Fruit fly (Drosophila melanogaster) whole organism, prepupa: ENCODE measurements around the gene Taf12.
A peak's percentile ranks its signal among the peaks of the same experiment; 100 is the strongest.

Source experiments
- Blimp-1 ChIP-seq: fragments of 200-800 bp; sonication (Bioruptor generic); optimal IDR thresholded peaks from 3 replicates; lab custom pipeline; 2017; ENCODE audit warnings: missing biosample characterization, missing genetic modification characterization, mild to moderate bottlenecking, moderate library complexity, missing genetic modification reagents
- CG10631 ChIP-seq: fragments of 200-800 bp; sonication (Bioruptor generic); optimal IDR thresholded peaks from 2 replicates; lab custom pipeline; 2016; ENCODE audit warnings: missing biosample characterization, missing genetic modification characterization
- CG10669 ChIP-seq: fragments of 200-800 bp; sonication (Bioruptor generic); optimal IDR thresholded peaks from 3 replicates; lab custom pipeline; 2018; ENCODE audit warnings: missing biosample characterization, mild to moderate bottlenecking, missing genetic modification characterization, moderate library complexity
- CG11294 ChIP-seq: fragments of 200-800 bp; sonication (Bioruptor generic); IDR thresholded peaks from 2 replicates; pipeline ENCODE4 v1.3.6; 2022; ENCODE audit warnings: missing biosample characterization, missing genetic modification characterization
- CG11762 ChIP-seq: fragments of 200-800 bp; sonication (Bioruptor generic); optimal IDR thresholded peaks from 3 replicates; lab custom pipeline; 2016; ENCODE audit warnings: missing biosample characterization, missing genetic modification characterization; ENCODE audit not compliant: insufficient read depth
- CG11902 ChIP-seq: fragments of 200-800 bp; sonication (Bioruptor generic); optimal IDR thresholded peaks from 3 replicates; lab custom pipeline; 2016; ENCODE audit warnings: missing biosample characterization, missing genetic modification characterization
- CG15336 ChIP-seq: fragments of 200-800 bp; sonication (Bioruptor generic); IDR thresholded peaks from 2 replicates; pipeline ENCODE4 v1.3.6; 2022; ENCODE audit warnings: missing biosample characterization, missing genetic modification characterization
- CG16779 ChIP-seq: fragments of 200-800 bp; sonication (Bioruptor generic); optimal IDR thresholded peaks from 3 replicates; lab custom pipeline; 2017; ENCODE audit warnings: missing biosample characterization, mild to moderate bottlenecking, missing genetic modification characterization
- CG3032 ChIP-seq: fragments of 200-800 bp; optimal IDR thresholded peaks from 2 replicates; lab custom pipeline; 2019; ENCODE audit warnings: missing biosample characterization, mild to moderate bottlenecking, missing genetic modification characterization, moderate library complexity
- CG31627 ChIP-seq: fragments of 200-800 bp; sonication (Bioruptor generic); optimal IDR thresholded peaks from 3 replicates; lab custom pipeline; 2016; ENCODE audit warnings: missing biosample characterization, missing genetic modification characterization
- CG32006 ChIP-seq: fragments of 200-800 bp; sonication (Bioruptor generic); optimal IDR thresholded peaks from 3 replicates; lab custom pipeline; 2017; ENCODE audit warnings: missing biosample characterization, mild to moderate bottlenecking, missing genetic modification characterization
- CG34406 ChIP-seq: fragments of 200-800 bp; sonication (Bioruptor generic); optimal IDR thresholded peaks from 3 replicates; lab custom pipeline; 2016; ENCODE audit warnings: missing biosample characterization, missing genetic modification characterization
- CG4318 ChIP-seq: fragments of 200-800 bp; sonication (Bioruptor generic); optimal IDR thresholded peaks from 3 replicates; lab custom pipeline; 2017; ENCODE audit warnings: missing biosample characterization, mild to moderate bottlenecking, missing genetic modification characterization
- CG6163 ChIP-seq: fragments of 200-800 bp; sonication (Bioruptor generic); IDR thresholded peaks from 3 replicates; pipeline ENCODE4 v1.3.6; 2022; ENCODE audit warnings: missing biosample characterization, missing genetic modification characterization
- CG6276 ChIP-seq: fragments of 200-800 bp; sonication (Bioruptor generic); optimal IDR thresholded peaks from 2 replicates; lab custom pipeline; 2017; ENCODE audit warnings: missing biosample characterization, mild to moderate bottlenecking, missing genetic modification characterization
- CG6792 ChIP-seq: fragments of 200-800 bp; sonication (Bioruptor generic); optimal IDR thresholded peaks from 3 replicates; lab custom pipeline; 2016; ENCODE audit warnings: missing biosample characterization, missing genetic modification characterization
- CG6808 ChIP-seq: fragments of 200-800 bp; sonication (Bioruptor generic); optimal IDR thresholded peaks from 3 replicates; lab custom pipeline; 2017; ENCODE audit warnings: missing biosample characterization, missing genetic modification characterization, mild to moderate bottlenecking, moderate library complexity, missing genetic modification reagents
- CG6854 ChIP-seq: fragments of 200-800 bp; sonication (Bioruptor generic); optimal IDR thresholded peaks from 2 replicates; lab custom pipeline; 2017; ENCODE audit warnings: missing biosample characterization, mild to moderate bottlenecking, missing genetic modification characterization
- CG8119 ChIP-seq: fragments of 200-800 bp; sonication (Bioruptor generic); IDR thresholded peaks from 3 replicates; pipeline ENCODE4 v1.3.6; 2022; ENCODE audit warnings: missing biosample characterization, missing genetic modification characterization
- CG8632 ChIP-seq: fragments of 200-800 bp; sonication (Bioruptor generic); optimal IDR thresholded peaks from 3 replicates; lab custom pipeline; 2016; ENCODE audit warnings: missing biosample characterization, missing genetic modification characterization
- CG9139 ChIP-seq: fragments of 200-800 bp; sonication (Bioruptor generic); optimal IDR thresholded peaks from 3 replicates; lab custom pipeline; 2017; ENCODE audit warnings: missing biosample characterization, mild to moderate bottlenecking, missing genetic modification characterization
- Eip75B ChIP-seq: fragments of 200-800 bp; sonication (Bioruptor generic); optimal IDR thresholded peaks from 3 replicates; lab custom pipeline; 2016; ENCODE audit warnings: missing biosample characterization, missing genetic modification characterization
- Eip78C ChIP-seq: fragments of 200-800 bp; sonication (Bioruptor generic); peaks from one replicate; lab custom pipeline; 2016; ENCODE audit warnings: missing biosample characterization, missing genetic modification characterization
- Eip93F ChIP-seq: fragments of 200-800 bp; sonication (Bioruptor generic); optimal IDR thresholded peaks from 2 replicates; lab custom pipeline; 2016; ENCODE audit warnings: missing biosample characterization, mild to moderate bottlenecking, missing genetic modification characterization
- Ets96B ChIP-seq: fragments of 200-800 bp; optimal IDR thresholded peaks from 2 replicates; lab custom pipeline; 2019; ENCODE audit warnings: missing biosample characterization, mild to moderate bottlenecking, missing genetic modification characterization, moderate library complexity
- Gug ChIP-seq: fragments of 200-800 bp; sonication (Bioruptor generic); IDR thresholded peaks from 2 replicates; pipeline ENCODE4 v1.3.6; 2022; ENCODE audit warnings: missing biosample characterization, missing genetic modification characterization
- Hr38 ChIP-seq: sonication (Bioruptor generic); optimal IDR thresholded peaks from 2 replicates; lab custom pipeline; 2016; ENCODE audit warnings: missing biosample characterization, missing genetic modification characterization
- Hr4 ChIP-seq: fragments of 200-800 bp; sonication (Bioruptor generic); optimal IDR thresholded peaks from 3 replicates; lab custom pipeline; 2016; ENCODE audit warnings: missing biosample characterization, missing genetic modification characterization
- Lpt ChIP-seq: fragments of 200-800 bp; sonication (Bioruptor generic); optimal IDR thresholded peaks from 3 replicates; lab custom pipeline; 2016; ENCODE audit warnings: missing biosample characterization, missing genetic modification characterization
- Met ChIP-seq: fragments of 200-800 bp; sonication (Bioruptor generic); optimal IDR thresholded peaks from 3 replicates; lab custom pipeline; 2016; ENCODE audit warnings: missing biosample characterization, missing genetic modification characterization
- OdsH ChIP-seq: fragments of 200-800 bp; sonication (Bioruptor generic); optimal IDR thresholded peaks from 3 replicates; lab custom pipeline; 2016; ENCODE audit warnings: missing biosample characterization, missing genetic modification characterization
- Sox15 ChIP-seq: fragments of 200-800 bp; sonication (Bioruptor generic); optimal IDR thresholded peaks from 3 replicates; lab custom pipeline; 2016; ENCODE audit warnings: missing biosample characterization, missing genetic modification characterization
- achi ChIP-seq: fragments of 200-800 bp; sonication (Bioruptor generic); optimal IDR thresholded peaks from 3 replicates; lab custom pipeline; 2016; ENCODE audit warnings: missing biosample characterization, missing genetic modification characterization
- dac ChIP-seq: fragments of 200-800 bp; sonication (Bioruptor generic); optimal IDR thresholded peaks from 2 replicates; lab custom pipeline; 2017; ENCODE audit warnings: missing biosample characterization, mild to moderate bottlenecking, missing genetic modification characterization
- dsx ChIP-seq: fragments of 200-800 bp; optimal IDR thresholded peaks from 3 replicates; lab custom pipeline; 2019; ENCODE audit warnings: missing biosample characterization, mild to moderate bottlenecking, missing genetic modification characterization, moderate library complexity; ENCODE audit not compliant: poor library complexity, severe bottlenecking
- eg ChIP-seq: fragments of 200-800 bp; sonication (Bioruptor generic); IDR thresholded peaks from 3 replicates; pipeline ENCODE4 v1.3.6; 2022; ENCODE audit warnings: missing biosample characterization, missing genetic modification characterization
- fkh ChIP-seq: fragments of 200-800 bp; sonication (Bioruptor generic); optimal IDR thresholded peaks from 3 replicates; lab custom pipeline; 2017; ENCODE audit warnings: missing biosample characterization, mild to moderate bottlenecking, missing genetic modification characterization, moderate library complexity
- net ChIP-seq: fragments of 200-800 bp; sonication (Bioruptor generic); optimal IDR thresholded peaks from 3 replicates; lab custom pipeline; 2016; ENCODE audit warnings: missing biosample characterization, missing genetic modification characterization
- pdm3 ChIP-seq: fragments of 200-800 bp; sonication (Bioruptor generic); optimal IDR thresholded peaks from 3 replicates; lab custom pipeline; 2016; ENCODE audit warnings: missing biosample characterization, missing genetic modification characterization
- salr ChIP-seq, 2 experiments: fragments of 200-800 bp; sonication (Bioruptor generic); optimal IDR thresholded peaks; 3 replicates each; lab custom pipeline; 2016 to 2018; ENCODE audit warnings: missing biosample characterization in 2 of 2, missing genetic modification characterization in 2 of 2, mild to moderate bottlenecking in 1 of 2
- ss ChIP-seq, 2 experiments: fragments of 200-800 bp; sonication (Bioruptor generic); optimal IDR thresholded peaks; 2 replicates in 1 of 2; 3 replicates in 1 of 2; lab custom pipeline; 2017 to 2018; ENCODE audit warnings: mild to moderate bottlenecking in 2 of 2, missing biosample characterization in 2 of 2, missing genetic modification characterization in 2 of 2, moderate library complexity in 1 of 2
- svp ChIP-seq: fragments of 200-800 bp; sonication (Bioruptor generic); peaks from one replicate; lab custom pipeline; 2016; ENCODE audit warnings: missing biosample characterization, missing genetic modification characterization
- vri ChIP-seq: fragments of 200-800 bp; sonication (Bioruptor generic); optimal IDR thresholded peaks from 3 replicates; lab custom pipeline; 2016; ENCODE audit warnings: missing biosample characterization, mild to moderate bottlenecking, missing genetic modification characterization

Taf12 gene

dm6 chr3R:11649449-11649848, 30.0 kb downstream of the Taf12 start (continued):
- TF ChIP-seq CG15336: peak; percentile 86
- peak; percentile 74 for TF ChIP-seq Blimp-1 (GFP tag; lab: Kevin White, UChicago)
- TF ChIP-seq Hr4 (GFP tag; lab: Kevin White, UChicago): peak; percentile 93
- TF ChIP-seq CG11294 (GFP tag; lab: Robert Waterston, UW): peak; percentile 81
- peak; percentile 95 for TF ChIP-seq Eip78C (GFP tag; lab: Kevin White, UChicago)
- TF ChIP-seq CG34406 (GFP tag; lab: Kevin White, UChicago): peak; percentile 81
- TF ChIP-seq Ets96B (tag; lab: Kevin White, UChicago): peak; percentile 70
- peak; percentile 80 for TF ChIP-seq CG8632
- TF ChIP-seq CG16779 (tag; lab: Kevin White, UChicago): peak; percentile 59
- peak; percentile 91 for TF ChIP-seq pdm3 (GFP tag; lab: Kevin White, UChicago)
- peak; percentile 80 for TF ChIP-seq CG10669
- TF ChIP-seq CG10631 (GFP tag; lab: Kevin White, UChicago): peak; percentile 79
- peak; percentile 83 for TF ChIP-seq CG11762 (GFP tag; lab: Kevin White, UChicago)
- TF ChIP-seq net (GFP tag; lab: Kevin White, UChicago): peak; percentile 86
- TF ChIP-seq CG6808 (GFP tag; lab: Kevin White, UChicago): peak; percentile 73
- peak; percentile 37 for TF ChIP-seq CG9139 (GFP tag; lab: Kevin White, UChicago)
- peak; percentile 61 for TF ChIP-seq Hr38 (GFP tag; lab: Kevin White, UChicago)
- peak; percentile 84 for TF ChIP-seq achi (GFP tag; lab: Kevin White, UChicago)
- peak; percentile 77 for TF ChIP-seq CG3032
- TF ChIP-seq CG6792 (GFP tag; lab: Kevin White, UChicago): peak; percentile 85
- TF ChIP-seq Eip93F (GFP tag; lab: Kevin White, UChicago): no peak
- TF ChIP-seq Gug: peak; percentile 83
- peak; percentile 94 for TF ChIP-seq CG31627 (GFP tag; lab: Kevin White, UChicago)
- peak; percentile 94 for TF ChIP-seq svp
- TF ChIP-seq CG6163 (GFP tag; lab: Robert Waterston, UW): peak; percentile 94
- TF ChIP-seq Lpt: peak; percentile 73
- peak; percentile 94 for TF ChIP-seq eg (GFP tag; lab: Robert Waterston, UW)

- TF ChIP-seq Sox15 (GFP tag; lab: Kevin White, UChicago): no peak
- TF ChIP-seq pdm3 (GFP tag; lab: Kevin White, UChicago): no peak
- TF ChIP-seq CG9139 (GFP tag; lab: Kevin White, UChicago): no peak
- peak; percentile 12 for TF ChIP-seq svp
- no peak for TF ChIP-seq dac (GFP tag; lab: Kevin White, UChicago)
- no peak; the same call in 2 of the 3 replicates for TF ChIP-seq CG8119 (GFP tag; lab: Robert Waterston, UW)
- TF ChIP-seq CG6276: no peak
- TF ChIP-seq CG4318: no peak
- no peak for TF ChIP-seq salr (GFP tag; optimal IDR thresholded peaks at IDR 0.05; lab: Kevin White, UChicago)
- TF ChIP-seq Eip78C (GFP tag; lab: Kevin White, UChicago): peak; percentile 4
- no peak for TF ChIP-seq CG6792 (GFP tag; lab: Kevin White, UChicago)
- TF ChIP-seq net (GFP tag; lab: Kevin White, UChicago): no peak
- no peak for TF ChIP-seq CG34406 (GFP tag; lab: Kevin White, UChicago)
- peak; percentile 51 for TF ChIP-seq Eip93F (GFP tag; lab: Kevin White, UChicago)
- no peak for TF ChIP-seq Met (GFP tag; lab: Kevin White, UChicago)
- TF ChIP-seq eg (GFP tag; lab: Robert Waterston, UW): 0 out of 3 replicates have a peak, but pooled peaks have one; percentile 32
- TF ChIP-seq OdsH (GFP tag; lab: Kevin White, UChicago): no peak
- TF ChIP-seq CG6163 (GFP tag; lab: Robert Waterston, UW): 0 out of 3 replicates have a peak, but pooled peaks have one; percentile 29
- no peak for TF ChIP-seq CG11294 (GFP tag; lab: Robert Waterston, UW)
- TF ChIP-seq CG8632: no peak
- no peak for TF ChIP-seq vri
- TF ChIP-seq CG10669: no peak
- TF ChIP-seq dsx (GFP tag; lab: Kevin White, UChicago): no peak
- TF ChIP-seq CG11902 (GFP tag; lab: Kevin White, UChicago): no peak
- TF ChIP-seq CG6854 (GFP tag; lab: Kevin White, UChicago): no peak
- TF ChIP-seq CG16779 (tag; lab: Kevin White, UChicago): no peak
- TF ChIP-seq Eip75B (GFP tag; lab: Kevin White, UChicago): no peak
- TF ChIP-seq CG32006 (GFP tag; lab: Kevin White, UChicago): no peak
- no peak for TF ChIP-seq ss (GFP tag; optimal IDR thresholded peaks at IDR 0.05; lab: Kevin White, UChicago)
- no peak for TF ChIP-seq fkh (GFP tag; lab: Kevin White, UChicago)
Measured at dm6 chr3R:11648356-11649355, 30.8 kb downstream of the Taf12 start.
